Fruit fly (Drosophila melanogaster) whole organism, adult: ENCODE data around the gene tub.

Source experiments
- CG11617 ChIP-seq: fragments of 200-800 bp; sonication (Bioruptor generic); optimal IDR thresholded peaks from 2 replicates; lab custom pipeline; 2017; ENCODE audit warnings: mild to moderate bottlenecking, missing biosample characterization, missing genetic modification reagents, missing genetic modification characterization
- CG14711 ChIP-seq: fragments of 200-800 bp; sonication (Bioruptor generic); optimal IDR thresholded peaks from 2 replicates; lab custom pipeline; 2018; ENCODE audit warnings: missing biosample characterization, mild to moderate bottlenecking, missing genetic modification characterization, moderate library complexity
- CG33017 ChIP-seq: fragments of 200-800 bp; sonication (Bioruptor generic); optimal IDR thresholded peaks from 2 replicates; lab custom pipeline; 2018; ENCODE audit warnings: missing biosample characterization, mild to moderate bottlenecking, missing genetic modification characterization, moderate library complexity
- CG5204 ChIP-seq: fragments of 200-800 bp; sonication (Bioruptor generic); optimal IDR thresholded peaks from 2 replicates; lab custom pipeline; 2016; ENCODE audit warnings: missing biosample characterization, missing genetic modification characterization
- CG7045 ChIP-seq: fragments of 200-800 bp; sonication (Bioruptor generic); optimal IDR thresholded peaks from 2 replicates; lab custom pipeline; 2017; ENCODE audit warnings: missing biosample characterization, mild to moderate bottlenecking, missing genetic modification characterization
- Clk ChIP-seq: fragments of 200-800 bp; sonication (Bioruptor generic); optimal IDR thresholded peaks from 2 replicates; lab custom pipeline; 2017; ENCODE audit warnings: missing biosample characterization, missing genetic modification characterization
- Crg-1 ChIP-seq: fragments of 200-800 bp; sonication (Bioruptor generic); optimal IDR thresholded peaks from 2 replicates; lab custom pipeline; 2016; ENCODE audit warnings: missing biosample characterization, missing genetic modification characterization
- Mnt ChIP-seq: fragments of 200-800 bp; sonication (Bioruptor generic); optimal IDR thresholded peaks from 2 replicates; lab custom pipeline; 2016; ENCODE audit warnings: missing biosample characterization, mild to moderate bottlenecking, missing genetic modification characterization
- bab1 ChIP-seq: fragments of 200-800 bp; sonication (Bioruptor generic); optimal IDR thresholded peaks from 3 replicates; lab custom pipeline; 2019; ENCODE audit warnings: missing biosample characterization, mild to moderate bottlenecking, missing genetic modification characterization, moderate library complexity
- cnc ChIP-seq, 2 experiments: fragments of >200 bp; optimal IDR thresholded peaks; 2 replicates each; lab custom pipeline; 2017
- pad ChIP-seq: fragments of 200-800 bp; sonication (Bioruptor generic); optimal IDR thresholded peaks from 3 replicates; lab custom pipeline; 2017; ENCODE audit warnings: missing biosample characterization, missing genetic modification characterization, mild to moderate bottlenecking, moderate library complexity, missing genetic modification reagents
- toe ChIP-seq: fragments of 200-800 bp; sonication (Bioruptor generic); optimal IDR thresholded peaks from 2 replicates; lab custom pipeline; 2016; ENCODE audit warnings: missing biosample characterization, missing genetic modification characterization

dm6 chr3R:4346636-4347035 lies 40.9 kb upstream of the tub start, which contains the start of gene hkb:
- no peak for TF ChIP-seq bab1
- no peak for TF ChIP-seq Clk
- no peak for TF ChIP-seq CG5204 (GFP tag; lab: Kevin White, UChicago)
- no peak for TF ChIP-seq CG7045 (GFP tag; lab: Kevin White, UChicago)
- TF ChIP-seq CG14711 (tag; lab: Kevin White, UChicago) = no peak
- TF ChIP-seq Mnt (GFP tag; lab: Kevin White, UChicago) = no peak
- no peak for TF ChIP-seq cnc (optimal IDR thresholded peaks at IDR 0.05; lab: Kevin White, UChicago)
- TF ChIP-seq Crg-1 (GFP tag; lab: Kevin White, UChicago) = no peak
- no peak for TF ChIP-seq CG33017 (tag; lab: Kevin White, UChicago)
- no peak for TF ChIP-seq pad (GFP tag; lab: Kevin White, UChicago)
- no peak for TF ChIP-seq toe (GFP tag; lab: Kevin White, UChicago)
- TF ChIP-seq CG11617 (GFP tag; lab: Kevin White, UChicago) = no peak
